Worm (Caenorhabditis elegans) whole organism, L1 larva: ENCODE measurements around the gene C01G10.1.
A peak's percentile ranks its signal among the peaks of the same experiment; 100 is the strongest.

Experiments
- C04F5.9 ChIP-seq: sonication (generic microtip); optimal IDR thresholded peaks from 2 replicates; lab custom pipeline; 2016; ENCODE audit warnings: missing genetic modification characterization, missing compliant biosample characterization
- C34B4.2 ChIP-seq: sonication (generic microtip); optimal IDR thresholded peaks from 2 replicates; lab custom pipeline; 2017; ENCODE audit warnings: mild to moderate bottlenecking, missing genetic modification characterization, missing compliant biosample characterization
- F16B12.6 ChIP-seq: fragments of 150-350 bp; optimal IDR thresholded peaks from 2 replicates; lab custom pipeline; 2014; ENCODE audit warnings: missing biosample characterization, missing genetic modification characterization
- alr-1 ChIP-seq: fragments of 200-800 bp; sonication (Bioruptor generic); optimal IDR thresholded peaks from 2 replicates; lab custom pipeline; 2018; ENCODE audit warnings: borderline replicate concordance, mild to moderate bottlenecking, missing genetic modification characterization, missing compliant biosample characterization
- aly-2 ChIP-seq: fragments of 150-350 bp; optimal IDR thresholded peaks from 2 replicates; lab custom pipeline; 2014; ENCODE audit warnings: missing biosample characterization, missing genetic modification characterization
- ceh-63 ChIP-seq: fragments of 200-800 bp; sonication (Bioruptor generic); optimal IDR thresholded peaks from 2 replicates; lab custom pipeline; 2018; ENCODE audit warnings: mild to moderate bottlenecking, missing genetic modification characterization, missing compliant biosample characterization
- ceh-88 ChIP-seq: fragments of 200-800 bp; sonication (Bioruptor generic); IDR thresholded peaks from 2 replicates; pipeline ENCODE4 v1.3.6; 2022; ENCODE audit warnings: missing genetic modification characterization, missing compliant biosample characterization
- ceh-90 ChIP-seq: sonication (generic microtip); optimal IDR thresholded peaks from 2 replicates; lab custom pipeline; 2016; ENCODE audit warnings: missing genetic modification characterization, missing compliant biosample characterization
- dpl-1 ChIP-seq, 3 experiments: fragments of 150-350 bp in 2 of 3; sonication (generic microtip) in 1 of 3; optimal IDR thresholded peaks; 2 replicates each; lab custom pipeline; 2014 to 2017; ENCODE audit warnings: missing biosample characterization in 3 of 3, missing genetic modification characterization in 3 of 3, missing genetic modification reagents in 3 of 3
- efl-1 ChIP-seq, 4 experiments: fragments of 150-350 bp; optimal IDR thresholded peaks in 3 of 4; peaks in 1 of 4; 1 replicate in 1 of 4; 2 replicates in 3 of 4; lab custom pipeline; 2014; ENCODE audit warnings: missing biosample characterization in 2 of 4, missing genetic modification characterization in 2 of 4, missing genetic modification reagents in 2 of 4
- efl-3 ChIP-seq: fragments of 200-800 bp; sonication (Bioruptor generic); optimal IDR thresholded peaks from 2 replicates; lab custom pipeline; 2018; ENCODE audit warnings: mild to moderate bottlenecking, missing genetic modification characterization, missing compliant biosample characterization
- egl-13 ChIP-seq: sonication (generic microtip); optimal IDR thresholded peaks from 2 replicates; lab custom pipeline; 2016; ENCODE audit warnings: missing genotype, missing genetic modification reagents, missing genetic modification characterization, missing compliant biosample characterization
- elt-2 ChIP-seq: sonication (generic microtip); optimal IDR thresholded peaks from 2 replicates; lab custom pipeline; 2016; ENCODE audit warnings: missing genetic modification characterization, mild to moderate bottlenecking, inconsistent platforms, missing compliant biosample characterization, missing genetic modification reagents
- elt-3 ChIP-seq, 6 experiments: fragments of 150-350 bp in 1 of 6; sonication (generic microtip); optimal IDR thresholded peaks; 2 replicates each; lab custom pipeline; 2017 to 2018; ENCODE audit warnings: missing biosample characterization in 6 of 6, missing genetic modification characterization in 6 of 6, inconsistent platforms in 1 of 6
- ets-5 ChIP-seq: fragments of 200-800 bp; sonication (Bioruptor generic); IDR thresholded peaks from 2 replicates; pipeline ENCODE4 v1.3.6; 2022; ENCODE audit warnings: missing genetic modification characterization, missing compliant biosample characterization
- fkh-8 ChIP-seq: sonication (generic microtip); optimal IDR thresholded peaks from 2 replicates; lab custom pipeline; 2016; ENCODE audit warnings: mild to moderate bottlenecking, missing genetic modification characterization, missing compliant biosample characterization
- fos-1 ChIP-seq: fragments of 150-350 bp; optimal IDR thresholded peaks from 2 replicates; lab custom pipeline; 2014; ENCODE audit warnings: missing biosample characterization, missing genetic modification characterization
- hlh-17 ChIP-seq: fragments of 200-800 bp; sonication (Bioruptor generic); optimal IDR thresholded peaks from 2 replicates; lab custom pipeline; 2018; ENCODE audit warnings: missing genetic modification characterization, mild to moderate bottlenecking, missing compliant biosample characterization, moderate library complexity, borderline replicate concordance
- hlh-4 ChIP-seq: sonication (generic microtip); optimal IDR thresholded peaks from 2 replicates; lab custom pipeline; 2016; ENCODE audit warnings: mild to moderate bottlenecking, missing genetic modification characterization, missing compliant biosample characterization
- jun-1 ChIP-seq: fragments of 150-350 bp; optimal IDR thresholded peaks from 2 replicates; lab custom pipeline; 2014; ENCODE audit warnings: missing biosample characterization, missing genetic modification reagents, missing genetic modification characterization
- lin-35 ChIP-seq, 2 experiments: fragments of 150-350 bp; optimal IDR thresholded peaks; 2 replicates each; lab custom pipeline; 2014; ENCODE audit warnings: missing biosample characterization in 2 of 2, missing genetic modification characterization in 2 of 2, missing genetic modification reagents in 2 of 2
- lir-3 ChIP-seq: sonication (generic microtip); optimal IDR thresholded peaks from 2 replicates; lab custom pipeline; 2016; ENCODE audit warnings: mild to moderate bottlenecking, missing genetic modification characterization, moderate library complexity, missing compliant biosample characterization; ENCODE audit not compliant: poor library complexity
- mab-9 ChIP-seq: fragments of 200-800 bp; sonication (Bioruptor generic); IDR thresholded peaks from 2 replicates; pipeline ENCODE4 v1.3.6; 2022; ENCODE audit warnings: missing genetic modification reagents, missing genetic modification characterization, missing compliant biosample characterization
- mdl-1 ChIP-seq, 2 experiments: fragments of 150-350 bp; optimal IDR thresholded peaks; 2 replicates each; lab custom pipeline; 2014 to 2017; ENCODE audit warnings: missing biosample characterization in 2 of 2, missing genetic modification characterization in 2 of 2, inconsistent platforms in 1 of 2
- mef-2 ChIP-seq: fragments of 150-350 bp; optimal IDR thresholded peaks from 2 replicates; lab custom pipeline; 2014; ENCODE audit warnings: missing biosample characterization, missing genetic modification characterization
- mep-1 ChIP-seq: fragments of 150-350 bp; optimal IDR thresholded peaks from 2 replicates; lab custom pipeline; 2014; ENCODE audit warnings: missing biosample characterization, missing genetic modification characterization
- nhr-11 ChIP-seq: fragments of 150-350 bp; optimal IDR thresholded peaks from 2 replicates; lab custom pipeline; 2014; ENCODE audit warnings: missing biosample characterization, missing genetic modification characterization
- nhr-12 ChIP-seq: sonication (generic microtip); optimal IDR thresholded peaks from 2 replicates; lab custom pipeline; 2017; ENCODE audit warnings: missing biosample characterization, missing genetic modification characterization
- nhr-19 ChIP-seq: fragments of 200-800 bp; sonication (Bioruptor generic); conservative IDR thresholded peaks from 2 replicates; pipeline ENCODE4 v1.3.6; 2022; ENCODE audit warnings: missing genetic modification characterization, missing compliant biosample characterization
- nhr-20 ChIP-seq: sonication (generic microtip); optimal IDR thresholded peaks from 2 replicates; lab custom pipeline; 2016; ENCODE audit warnings: mild to moderate bottlenecking, missing genetic modification characterization, missing compliant biosample characterization
- nhr-237 ChIP-seq: fragments of 150-350 bp; optimal IDR thresholded peaks from 2 replicates; lab custom pipeline; 2014; ENCODE audit warnings: missing biosample characterization, missing genetic modification characterization
- nhr-28 ChIP-seq: fragments of 150-350 bp; optimal IDR thresholded peaks from 2 replicates; lab custom pipeline; 2014; ENCODE audit warnings: missing biosample characterization, missing genetic modification characterization
- nhr-47 ChIP-seq: sonication (generic microtip); optimal IDR thresholded peaks from 2 replicates; lab custom pipeline; 2016; ENCODE audit warnings: mild to moderate bottlenecking, missing genetic modification characterization, moderate library complexity, missing compliant biosample characterization
- nhr-71 ChIP-seq: sonication (generic microtip); optimal IDR thresholded peaks from 2 replicates; lab custom pipeline; 2016; ENCODE audit warnings: mild to moderate bottlenecking, missing genetic modification characterization, moderate library complexity, missing compliant biosample characterization
- nhr-76 ChIP-seq: sonication (generic microtip); optimal IDR thresholded peaks from 2 replicates; lab custom pipeline; 2017; ENCODE audit warnings: missing biosample characterization, missing genetic modification characterization
- nhr-85 ChIP-seq: sonication (generic microtip); peaks from one replicate; lab custom pipeline; 2016; ENCODE audit warnings: missing genetic modification characterization, inconsistent platforms, missing compliant biosample characterization
- nhr-90 ChIP-seq: sonication (generic microtip); optimal IDR thresholded peaks from 2 replicates; lab custom pipeline; 2016; ENCODE audit warnings: mild to moderate bottlenecking, missing genetic modification characterization, missing compliant biosample characterization; ENCODE audit not compliant: poor library complexity
- pag-3 ChIP-seq: sonication (generic microtip); optimal IDR thresholded peaks from 2 replicates; lab custom pipeline; 2017; ENCODE audit warnings: missing genetic modification characterization, mild to moderate bottlenecking, missing compliant biosample characterization, antibody characterized with exemption, borderline replicate concordance; ENCODE audit not compliant: insufficient read depth
- pax-3 ChIP-seq: fragments of 200-800 bp; sonication (Bioruptor generic); optimal IDR thresholded peaks from 2 replicates; lab custom pipeline; 2018; ENCODE audit warnings: mild to moderate bottlenecking, missing genetic modification characterization, moderate library complexity, missing compliant biosample characterization
- rnt-1 ChIP-seq: sonication (generic microtip); optimal IDR thresholded peaks from 2 replicates; lab custom pipeline; 2016; ENCODE audit warnings: mild to moderate bottlenecking, missing genetic modification characterization, moderate library complexity, missing compliant biosample characterization
- skn-1 ChIP-seq: fragments of 150-350 bp; optimal IDR thresholded peaks from 2 replicates; lab custom pipeline; 2014; ENCODE audit warnings: missing biosample characterization, missing genetic modification characterization
- snu-23 ChIP-seq: sonication (generic microtip); optimal IDR thresholded peaks from 2 replicates; lab custom pipeline; 2016; ENCODE audit warnings: missing genetic modification characterization, missing compliant biosample characterization
- swsn-7 ChIP-seq: sonication (generic microtip); optimal IDR thresholded peaks from 2 replicates; lab custom pipeline; 2016; ENCODE audit warnings: missing genetic modification characterization, missing compliant biosample characterization
- tbx-2 ChIP-seq: sonication (generic microtip); optimal IDR thresholded peaks from 2 replicates; lab custom pipeline; 2016; ENCODE audit warnings: missing genetic modification characterization, missing compliant biosample characterization
- tlp-1 ChIP-seq: fragments of 150-350 bp; optimal IDR thresholded peaks from 2 replicates; lab custom pipeline; 2014; ENCODE audit warnings: missing biosample characterization, missing genetic modification characterization
- unc-130 ChIP-seq: fragments of 150-350 bp; optimal IDR thresholded peaks from 2 replicates; lab custom pipeline; 2017; ENCODE audit warnings: missing biosample characterization, missing genetic modification characterization, inconsistent platforms
- unc-30 ChIP-seq: sonication (generic microtip); optimal IDR thresholded peaks from 2 replicates; lab custom pipeline; 2017; ENCODE audit warnings: missing biosample characterization, missing genetic modification characterization
- unc-62 ChIP-seq: fragments of 150-350 bp; optimal IDR thresholded peaks from 2 replicates; lab custom pipeline; 2014; ENCODE audit warnings: missing biosample characterization, missing genetic modification reagents, missing genetic modification characterization
- unc-86 ChIP-seq: sonication (generic microtip); optimal IDR thresholded peaks from 2 replicates; lab custom pipeline; 2016; ENCODE audit warnings: missing genetic modification characterization, missing compliant biosample characterization
- unc-98 ChIP-seq: fragments of 200-800 bp; sonication (Bioruptor generic); IDR thresholded peaks from 2 replicates; pipeline ENCODE4 v1.3.6; 2022; ENCODE audit warnings: missing genetic modification characterization, missing compliant biosample characterization
- vab-15 ChIP-seq: sonication (generic microtip); optimal IDR thresholded peaks from 2 replicates; lab custom pipeline; 2017; ENCODE audit warnings: missing genotype, mild to moderate bottlenecking, missing genetic modification characterization, missing compliant biosample characterization
- zag-1 ChIP-seq: fragments of 150-350 bp; optimal IDR thresholded peaks from 2 replicates; lab custom pipeline; 2014; ENCODE audit warnings: missing biosample characterization, missing genetic modification characterization
- ztf-4 ChIP-seq: fragments of 150-350 bp; optimal IDR thresholded peaks from 2 replicates; lab custom pipeline; 2014; ENCODE audit warnings: missing biosample characterization, missing genetic modification characterization

Gene C01G10.1

DNA sequence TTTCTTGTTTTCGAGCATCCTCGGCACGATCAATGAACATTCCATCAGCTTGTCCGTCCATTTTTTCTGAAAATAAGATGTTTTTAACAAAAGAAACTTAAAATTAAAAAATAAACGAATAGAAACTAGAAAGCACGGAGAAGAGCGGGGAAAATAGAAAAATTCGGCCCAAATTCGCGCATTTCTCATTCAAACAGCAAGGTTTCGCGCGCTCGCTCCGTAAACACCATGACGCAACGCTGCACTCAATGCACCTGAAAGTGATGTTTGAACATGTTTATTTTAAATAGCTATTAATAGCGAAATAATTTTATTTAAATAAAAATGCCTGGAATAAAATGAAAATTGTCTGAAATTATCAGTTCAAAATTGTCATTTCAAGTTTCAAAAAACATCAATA is 40.0 kb upstream of the C01G10.1 start, which contains the start of the genes mcm-3 and C25D7.15 (continued):
- TF ChIP-seq nhr-11 (tag; lab: Kevin White, UChicago) (no peak), skn-1 (tag; lab: Kevin White, UChicago) (peak; percentile 37), rnt-1 (peak; percentile 31), nhr-85 (tag; lab: Kevin White, UChicago) (peak; percentile 38), efl-1 (optimal IDR thresholded peaks at IDR 0.05; lab: Kevin White, UChicago) (peak; percentile 67 to 87), efl-1 (GFP tag; optimal IDR thresholded peaks at IDR 0.05 in 1 of 2; lab: Kevin White, UChicago) (peak; percentile 88 to 98), mep-1 (tag; lab: Kevin White, UChicago) (peak; percentile 49), elt-3 (tag; optimal IDR thresholded peaks at IDR 0.05; lab: Kevin White, UChicago) (peak in 1 of 6 experiments; percentile 8), snu-23 (GFP tag; lab: Kevin White, UChicago) (peak; percentile 49), nhr-12 (tag; lab: Kevin White, UChicago) (no peak), ceh-63 (no peak), aly-2 (tag; lab: Kevin White, UChicago) (no peak), jun-1 (tag; lab: Kevin White, UChicago) (no peak), pax-3 (tag; lab: Kevin White, UChicago) (no peak), nhr-90 (tag; lab: Kevin White, UChicago) (peak; percentile 41), vab-15 (no peak), ets-5 (GFP tag; lab: Robert Waterston, UW) (no peak), pag-3 (tag; lab: Kevin White, UChicago) (no peak), elt-2 (tag; lab: Kevin White, UChicago) (no peak), nhr-47 (peak; percentile 25), nhr-237 (tag; lab: Kevin White, UChicago) (no peak), unc-62 (GFP tag; lab: Kevin White, UChicago) (no peak), hlh-17 (no peak), swsn-7 (tag; lab: Kevin White, UChicago) (peak; percentile 26), nhr-71 (tag; lab: Kevin White, UChicago) (peak; percentile 55), mef-2 (tag; lab: Kevin White, UChicago) (no peak), unc-130 (tag; lab: Kevin White, UChicago) (peak; percentile 67), nhr-76 (no peak), mdl-1 (tag; optimal IDR thresholded peaks at IDR 0.05; lab: Kevin White, UChicago) (no peak), ceh-90 (tag; lab: Kevin White, UChicago) (no peak), fkh-8 (tag; lab: Kevin White, UChicago) (no peak), ztf-4 (tag; lab: Kevin White, UChicago) (no peak), F16B12.6 (tag; lab: Kevin White, UChicago) (peak; percentile 88), ceh-88 (GFP tag; lab: Robert Waterston, UW) (no peak), dpl-1 (GFP tag; optimal IDR thresholded peaks at IDR 0.05; lab: Kevin White, UChicago) (peak; percentile 82 to 89 (median 85)), lir-3 (tag; lab: Kevin White, UChicago) (no peak), zag-1 (no peak), lin-35 (GFP tag; optimal IDR thresholded peaks at IDR 0.05; lab: Kevin White, UChicago) (peak; percentile 71 to 90), nhr-28 (tag; lab: Kevin White, UChicago) (no peak), unc-86 (tag; lab: Kevin White, UChicago) (no peak), hlh-4 (tag; lab: Kevin White, UChicago) (no peak), C34B4.2 (tag; lab: Kevin White, UChicago) (no peak), egl-13 (tag; lab: Kevin White, UChicago) (no peak), nhr-20 (tag; lab: Kevin White, UChicago) (peak; percentile 13), alr-1 (tag; lab: Kevin White, UChicago) (no peak), nhr-19 (no peak), unc-98 (GFP tag; lab: Robert Waterston, UW) (no peak), tbx-2 (tag; lab: Kevin White, UChicago) (peak; percentile 6), unc-30 (tag; lab: Kevin White, UChicago) (no peak), efl-3 (GFP tag; lab: Kevin White, UChicago) (no peak), mab-9 (no peak), fos-1 (tag; lab: Kevin White, UChicago) (no peak), tlp-1 (no peak), C04F5.9 (tag; lab: Kevin White, UChicago) (no peak)
